Fruit fly (Drosophila melanogaster): ENCODE measurements around the gene CG11381.

dm6 chrX:1209251-1210020 lies 5.9 kb downstream of the CG11381 start, which contains the start of gene CG11382:
- TF ChIP-seq CG7101 (tag; optimal IDR thresholded peaks at IDR 0.05) (no peak), CG5204 (GFP tag; optimal IDR thresholded peaks at IDR 0.05) (no peak), bab1 (GFP tag; optimal IDR thresholded peaks at IDR 0.05) (no peak), Clk (GFP tag; optimal IDR thresholded peaks at IDR 0.05) (no peak), Hr96 (GFP tag; optimal IDR thresholded peaks at IDR 0.05) (no peak), CG14711 (tag; optimal IDR thresholded peaks at IDR 0.05) (no peak), CG1620 (GFP tag; optimal IDR thresholded peaks at IDR 0.05) (no peak), cnc (optimal IDR thresholded peaks at IDR 0.05) (no peak), kay (GFP tag; ENCODE audit: borderline replicate concordance) (no peak), Crg-1 (GFP tag; optimal IDR thresholded peaks at IDR 0.05) (no peak)

Data from whole organism, adult.